Fruit fly (Drosophila melanogaster) whole organism, embryonic: ENCODE measurements around the gene CG11382.

Experiments used
- ATbp ChIP-seq: fragments of 200-800 bp; sonication (Bioruptor generic); optimal IDR thresholded peaks from 2 replicates; lab custom pipeline; 2017; ENCODE audit warnings: missing biosample characterization, mild to moderate bottlenecking, missing genetic modification characterization, missing genetic modification reagents
- Abd-B ChIP-seq: fragments of 200-800 bp; sonication (Bioruptor generic); optimal IDR thresholded peaks from 2 replicates; lab custom pipeline; 2018; ENCODE audit warnings: missing biosample characterization, mild to moderate bottlenecking, missing genetic modification characterization, moderate library complexity
- Atf-2 ChIP-seq: fragments of 200-800 bp; sonication (Bioruptor generic); optimal IDR thresholded peaks from 2 replicates; lab custom pipeline; 2016; ENCODE audit warnings: missing biosample characterization, missing genetic modification characterization
- Bgb ChIP-seq: fragments of 200-800 bp; sonication (Bioruptor generic); IDR thresholded peaks from 2 replicates; pipeline ENCODE4 v1.3.6; 2022; ENCODE audit warnings: missing biosample characterization, missing genetic modification characterization; ENCODE audit not compliant: partially characterized antibody
- CG11456 ChIP-seq: fragments of 200-800 bp; sonication (Bioruptor generic); IDR thresholded peaks from 3 replicates; pipeline ENCODE4 v1.3.6; 2022; ENCODE audit warnings: missing biosample characterization, missing genetic modification characterization
- CG11504 ChIP-seq: fragments of 200-800 bp; sonication (Bioruptor generic); optimal IDR thresholded peaks from 3 replicates; lab custom pipeline; 2019; ENCODE audit warnings: missing biosample characterization, mild to moderate bottlenecking, missing genetic modification characterization, moderate library complexity
- CG11560 ChIP-seq: fragments of 200-800 bp; sonication (Bioruptor generic); IDR thresholded peaks from 3 replicates; pipeline ENCODE4 v1.3.6; 2022; ENCODE audit warnings: missing biosample characterization, missing genetic modification characterization
- CG12219 ChIP-seq: fragments of 200-800 bp; sonication (Bioruptor generic); optimal IDR thresholded peaks from 3 replicates; lab custom pipeline; 2018; ENCODE audit warnings: missing biosample characterization, mild to moderate bottlenecking, missing genetic modification characterization
- CG12942 ChIP-seq: fragments of 200-800 bp; sonication (Bioruptor generic); optimal IDR thresholded peaks from 3 replicates; lab custom pipeline; 2016; ENCODE audit warnings: missing biosample characterization, missing genetic modification characterization
- CG14667 ChIP-seq: fragments of 200-800 bp; sonication (Bioruptor generic); IDR thresholded peaks from 2 replicates; pipeline ENCODE4 v1.3.6; 2022; ENCODE audit warnings: missing biosample characterization, missing genetic modification characterization
- CG1529 ChIP-seq: fragments of 200-800 bp; sonication (Bioruptor generic); optimal IDR thresholded peaks from 3 replicates; lab custom pipeline; 2018; ENCODE audit warnings: missing biosample characterization, missing genetic modification characterization
- CG15514 ChIP-seq: fragments of 200-800 bp; sonication (Bioruptor generic); optimal IDR thresholded peaks from 3 replicates; lab custom pipeline; 2017; ENCODE audit warnings: missing biosample characterization, missing genetic modification characterization, mild to moderate bottlenecking, moderate library complexity, missing genetic modification reagents
- CG1602 ChIP-seq: fragments of 200-800 bp; sonication (Bioruptor generic); optimal IDR thresholded peaks from 3 replicates; lab custom pipeline; 2016; ENCODE audit warnings: missing biosample characterization, missing genetic modification characterization
- CG18764 ChIP-seq: fragments of 200-800 bp; sonication (Bioruptor generic); optimal IDR thresholded peaks from 3 replicates; lab custom pipeline; 2016; ENCODE audit warnings: missing biosample characterization, missing genetic modification characterization
- CG2678 ChIP-seq: fragments of 200-800 bp; sonication (Bioruptor generic); optimal IDR thresholded peaks from 3 replicates; lab custom pipeline; 2019; ENCODE audit warnings: missing biosample characterization, mild to moderate bottlenecking, missing genetic modification characterization, moderate library complexity
- CG34224 ChIP-seq: fragments of 200-800 bp; sonication (Bioruptor generic); IDR thresholded peaks from 3 replicates; pipeline ENCODE4 v1.3.6; 2022; ENCODE audit warnings: missing biosample characterization, missing genetic modification characterization; ENCODE audit not compliant: partially characterized antibody
- CG4617 ChIP-seq: fragments of 200-800 bp; sonication (Bioruptor generic); optimal IDR thresholded peaks from 3 replicates; lab custom pipeline; 2016; ENCODE audit warnings: missing biosample characterization, missing genetic modification characterization, borderline replicate concordance
- CG4854 ChIP-seq: fragments of 200-800 bp; sonication (Bioruptor generic); optimal IDR thresholded peaks from 2 replicates; lab custom pipeline; 2016; ENCODE audit warnings: missing biosample characterization, missing genetic modification characterization, inconsistent platforms
- CG7987 ChIP-seq: fragments of 200-800 bp; sonication (Bioruptor generic); optimal IDR thresholded peaks from 2 replicates; lab custom pipeline; 2018; ENCODE audit warnings: missing biosample characterization, mild to moderate bottlenecking, missing genetic modification characterization, moderate library complexity
- CG8290 ChIP-seq, 3 experiments: fragments of 200-800 bp; sonication (Bioruptor generic); optimal IDR thresholded peaks; 2 replicates each; lab custom pipeline; 2016 to 2019; ENCODE audit warnings: missing biosample characterization in 3 of 3, missing genetic modification characterization in 3 of 3, mild to moderate bottlenecking in 2 of 3, moderate library complexity in 1 of 3
- CG8359 ChIP-seq: fragments of 200-800 bp; sonication (Bioruptor generic); optimal IDR thresholded peaks from 2 replicates; lab custom pipeline; 2017; ENCODE audit warnings: missing biosample characterization, mild to moderate bottlenecking, missing genetic modification characterization, borderline replicate concordance
- CHES-1-like ChIP-seq: fragments of 200-800 bp; sonication (Bioruptor generic); optimal IDR thresholded peaks from 2 replicates; lab custom pipeline; 2016; ENCODE audit warnings: missing biosample characterization, missing genetic modification characterization
- CTCF ChIP-seq: fragments of 200-800 bp; sonication (Bioruptor generic); optimal IDR thresholded peaks from 2 replicates; lab custom pipeline; 2017; ENCODE audit warnings: missing biosample characterization, mild to moderate bottlenecking, missing genetic modification characterization, moderate library complexity
- Dbx ChIP-seq: fragments of 200-800 bp; sonication (Bioruptor generic); IDR thresholded peaks from 3 replicates; pipeline ENCODE4 v1.3.6; 2022; ENCODE audit warnings: missing biosample characterization, missing genetic modification characterization
- Dll ChIP-seq: fragments of 200-800 bp; sonication (Bioruptor generic); IDR thresholded peaks from 4 replicates; pipeline ENCODE4 v1.3.6; 2022; ENCODE audit warnings: missing biosample characterization, missing genetic modification characterization; ENCODE audit not compliant: partially characterized antibody
- HLH54F ChIP-seq: fragments of 200-800 bp; sonication (Bioruptor generic); optimal IDR thresholded peaks from 3 replicates; lab custom pipeline; 2016; ENCODE audit warnings: missing biosample characterization, missing genetic modification characterization
- HmgZ ChIP-seq: fragments of 200-800 bp; sonication (Bioruptor generic); optimal IDR thresholded peaks from 2 replicates; lab custom pipeline; 2018; ENCODE audit warnings: missing biosample characterization, mild to moderate bottlenecking, missing genetic modification characterization
- MTF-1 ChIP-seq: fragments of 200-800 bp; sonication (Bioruptor generic); optimal IDR thresholded peaks from 2 replicates; lab custom pipeline; 2018; ENCODE audit warnings: missing biosample characterization, mild to moderate bottlenecking, missing genetic modification characterization, borderline replicate concordance
- Nf-YA ChIP-seq: fragments of 200-800 bp; sonication (Bioruptor generic); IDR thresholded peaks from 2 replicates; pipeline ENCODE4 v1.3.6; 2022; ENCODE audit warnings: missing biosample characterization, missing genetic modification characterization
- Nf-YC ChIP-seq: fragments of 200-800 bp; optimal IDR thresholded peaks from 3 replicates; lab custom pipeline; 2019; ENCODE audit warnings: missing biosample characterization, mild to moderate bottlenecking, missing genetic modification characterization, moderate library complexity
- Oli ChIP-seq: fragments of 200-800 bp; sonication (Bioruptor generic); optimal IDR thresholded peaks from 2 replicates; lab custom pipeline; 2018; ENCODE audit warnings: missing biosample characterization, mild to moderate bottlenecking, missing genetic modification characterization, moderate library complexity
- Pdp1 ChIP-seq, 2 experiments: fragments of 200-800 bp; sonication (Bioruptor generic); optimal IDR thresholded peaks; 3 replicates each; lab custom pipeline; 2016; ENCODE audit warnings: missing biosample characterization in 2 of 2, missing genetic modification characterization in 2 of 2, mild to moderate bottlenecking in 1 of 2, moderate library complexity in 1 of 2
- ac ChIP-seq: fragments of 200-800 bp; sonication (Bioruptor generic); optimal IDR thresholded peaks from 3 replicates; lab custom pipeline; 2017; ENCODE audit warnings: missing biosample characterization, mild to moderate bottlenecking, missing genetic modification characterization
- bcd ChIP-seq: fragments of 200-800 bp; sonication (Bioruptor generic); optimal IDR thresholded peaks from 2 replicates; lab custom pipeline; 2017; ENCODE audit warnings: missing biosample characterization, mild to moderate bottlenecking, missing genetic modification characterization
- chif ChIP-seq, 2 experiments: fragments of 200-800 bp; sonication (Bioruptor generic); optimal IDR thresholded peaks; 3 replicates each; lab custom pipeline; 2016; ENCODE audit warnings: missing biosample characterization in 2 of 2, missing genetic modification characterization in 2 of 2
- gsb-n ChIP-seq: fragments of 200-800 bp; sonication (Bioruptor generic); optimal IDR thresholded peaks from 3 replicates; lab custom pipeline; 2018; ENCODE audit warnings: missing biosample characterization, mild to moderate bottlenecking, missing genetic modification characterization
- hb ChIP-seq: fragments of 200-800 bp; sonication (Bioruptor generic); IDR thresholded peaks from 3 replicates; pipeline ENCODE4 v1.3.6; 2022; ENCODE audit warnings: missing biosample characterization, missing genetic modification characterization; ENCODE audit not compliant: partially characterized antibody
- her ChIP-seq: fragments of 200-800 bp; sonication (Bioruptor generic); optimal IDR thresholded peaks from 2 replicates; lab custom pipeline; 2016; ENCODE audit warnings: missing biosample characterization, missing genetic modification characterization
- jigr1 ChIP-seq: fragments of 200-800 bp; sonication (Bioruptor generic); IDR thresholded peaks from 3 replicates; pipeline ENCODE4 v1.3.6; 2022; ENCODE audit warnings: missing biosample characterization, missing genetic modification characterization
- jumu ChIP-seq: fragments of 200-800 bp; sonication (Bioruptor generic); optimal IDR thresholded peaks from 3 replicates; lab custom pipeline; 2016; ENCODE audit warnings: missing biosample characterization, missing genetic modification characterization
- ken ChIP-seq: fragments of 200-800 bp; sonication (Bioruptor generic); IDR thresholded peaks from 3 replicates; pipeline ENCODE4 v1.3.6; 2022; ENCODE audit warnings: missing biosample characterization, missing genetic modification characterization
- knrl ChIP-seq: fragments of 200-800 bp; sonication (Bioruptor generic); IDR thresholded peaks from 3 replicates; pipeline ENCODE4 v1.3.6; 2022; ENCODE audit warnings: missing biosample characterization, missing genetic modification characterization; ENCODE audit not compliant: partially characterized antibody
- lilli ChIP-seq: fragments of 200-800 bp; sonication (Bioruptor generic); optimal IDR thresholded peaks from 3 replicates; lab custom pipeline; 2016; ENCODE audit warnings: missing biosample characterization, missing genetic modification characterization
- lmd ChIP-seq: fragments of 200-800 bp; sonication (Bioruptor generic); IDR thresholded peaks from 2 replicates; pipeline ENCODE4 v1.3.6; 2022; ENCODE audit warnings: missing biosample characterization, missing genetic modification characterization
- maf-S ChIP-seq: fragments of 200-800 bp; sonication (Bioruptor generic); optimal IDR thresholded peaks from 2 replicates; lab custom pipeline; 2016; ENCODE audit warnings: missing biosample characterization, missing genetic modification characterization
- mam ChIP-seq: fragments of 200-800 bp; sonication (Bioruptor generic); optimal IDR thresholded peaks from 3 replicates; lab custom pipeline; 2016; ENCODE audit warnings: missing biosample characterization, missing genetic modification characterization
- pfk ChIP-seq: fragments of 200-800 bp; sonication (Bioruptor generic); optimal IDR thresholded peaks from 2 replicates; lab custom pipeline; 2018; ENCODE audit warnings: missing biosample characterization, mild to moderate bottlenecking, missing genetic modification characterization, moderate library complexity
- ro ChIP-seq: fragments of 200-800 bp; sonication (Bioruptor generic); IDR thresholded peaks from 2 replicates; pipeline ENCODE4 v1.3.6; 2022; ENCODE audit warnings: missing biosample characterization, missing genetic modification characterization
- slbo ChIP-seq: fragments of 200-800 bp; sonication (Bioruptor generic); IDR thresholded peaks from 2 replicates; pipeline ENCODE4 v1.3.6; 2022; ENCODE audit warnings: missing biosample characterization, missing genetic modification characterization
- vnd ChIP-seq: fragments of 200-800 bp; sonication (Bioruptor generic); IDR thresholded peaks from 3 replicates; pipeline ENCODE4 v1.3.6; 2022; ENCODE audit warnings: missing biosample characterization, missing genetic modification characterization; ENCODE audit not compliant: partially characterized antibody

CG11382 gene

DNA sequence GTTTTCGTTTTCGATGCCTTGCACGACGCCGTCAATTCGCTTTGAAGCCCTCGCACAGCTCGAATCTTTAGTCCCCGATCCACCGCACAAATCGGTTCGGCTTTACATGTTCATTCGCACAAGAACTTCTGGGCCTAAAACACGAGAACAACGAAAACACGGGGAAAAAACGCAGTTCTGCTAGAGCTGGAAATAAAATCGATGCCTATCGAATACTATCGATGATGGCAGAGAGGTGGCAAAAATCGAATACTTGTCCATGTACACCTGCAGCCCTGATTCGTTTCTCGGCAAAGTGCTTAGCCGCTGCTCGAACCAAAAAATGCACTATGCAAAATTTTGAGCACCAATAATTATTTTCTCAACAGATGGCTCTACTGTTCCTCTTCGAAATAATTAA is 26.7 kb downstream of the CG11382 start, which contains the start of gene CG3638 (continued):
- peak; percentile 74 for TF ChIP-seq HmgZ (tag; lab: Kevin White, UChicago)
- no peak for TF ChIP-seq pfk (GFP tag; lab: Kevin White, UChicago)
- TF ChIP-seq jumu (GFP tag; lab: Kevin White, UChicago), result peak; percentile 28
- TF ChIP-seq jigr1 (GFP tag; lab: Robert Waterston, UW), result no peak
- TF ChIP-seq CG8290 (GFP tag; optimal IDR thresholded peaks at IDR 0.05; lab: Kevin White, UChicago), result peak; percentile 99
- peak in 1 of 2 experiments; percentile 91 for TF ChIP-seq CG8290 (tag; optimal IDR thresholded peaks at IDR 0.05; lab: Kevin White, UChicago)
- TF ChIP-seq CG12219 (GFP tag; lab: Kevin White, UChicago), result no peak
- TF ChIP-seq MTF-1, result no peak
- peak; percentile 76 for TF ChIP-seq knrl
- peak; percentile 24 for TF ChIP-seq Atf-2 (GFP tag; lab: Kevin White, UChicago)
- peak; percentile 68 for TF ChIP-seq CG34224 (GFP tag; lab: Robert Waterston, UW)
- TF ChIP-seq gsb-n (tag; lab: Kevin White, UChicago), result no peak
- peak; percentile 67 for TF ChIP-seq CG4617 (GFP tag; lab: Kevin White, UChicago)
- TF ChIP-seq chif (GFP tag; optimal IDR thresholded peaks at IDR 0.05; lab: Kevin White, UChicago), result peak in 1 of 2 experiments; percentile 21
- peak; percentile 11 for TF ChIP-seq HLH54F
- peak; percentile 25 for TF ChIP-seq mam (GFP tag; lab: Kevin White, UChicago)
- TF ChIP-seq bcd (GFP tag; lab: Kevin White, UChicago), result peak; percentile 17
- TF ChIP-seq CHES-1-like (GFP tag; lab: Kevin White, UChicago), result peak; percentile 10
- no peak for TF ChIP-seq CG4854 (GFP tag; lab: Kevin White, UChicago)
- TF ChIP-seq maf-S (GFP tag; lab: Kevin White, UChicago), result peak; percentile 26
- no peak for TF ChIP-seq CG14667
- no peak for TF ChIP-seq Oli
- TF ChIP-seq hb (GFP tag; lab: Robert Waterston, UW), result peak; percentile 54
- peak; percentile 85 for TF ChIP-seq Bgb (GFP tag; lab: Robert Waterston, UW)
- peak; percentile 94 for TF ChIP-seq CTCF (GFP tag; lab: Kevin White, UChicago)
- peak; percentile 3 for TF ChIP-seq Nf-YC
- TF ChIP-seq CG11560 (tag; lab: Robert Waterston, UW), result peak; percentile 100
- no peak for TF ChIP-seq ac (GFP tag; lab: Kevin White, UChicago)
- no peak for TF ChIP-seq ro (GFP tag; lab: Robert Waterston, UW)
- TF ChIP-seq CG1602 (GFP tag; lab: Kevin White, UChicago), result peak; percentile 26
- TF ChIP-seq Dbx (GFP tag; lab: Robert Waterston, UW), result peak; percentile 75; the same call in 2 of the 3 replicates
- no peak for TF ChIP-seq her (GFP tag; lab: Kevin White, UChicago)
- TF ChIP-seq vnd (GFP tag; lab: Robert Waterston, UW), result peak; percentile 42; the same call in 1 of the 3 replicates
- no peak for TF ChIP-seq CG12942 (GFP tag; lab: Kevin White, UChicago)
- peak; percentile 28 for TF ChIP-seq CG11504 (tag; lab: Kevin White, UChicago)
- peak; percentile 58 for TF ChIP-seq slbo
- TF ChIP-seq CG11456 (GFP tag; lab: Robert Waterston, UW), result peak; percentile 65; the same call in 2 of the 3 replicates
- peak; percentile 64 for TF ChIP-seq lilli
- peak; percentile 46 for TF ChIP-seq CG7987 (GFP tag; lab: Kevin White, UChicago)
- TF ChIP-seq Pdp1 (GFP tag; optimal IDR thresholded peaks at IDR 0.05; lab: Kevin White, UChicago), result peak in 1 of 2 experiments; percentile 31
- TF ChIP-seq CG2678 (tag; lab: Kevin White, UChicago), result peak; percentile 8
- TF ChIP-seq CG1529 (GFP tag; lab: Kevin White, UChicago), result no peak
- TF ChIP-seq CG8359 (GFP tag; lab: Kevin White, UChicago), result no peak
- TF ChIP-seq Dll (GFP tag; lab: Robert Waterston, UW), result peak; percentile 78
- peak; percentile 43 for TF ChIP-seq Abd-B
- peak; percentile 6 for TF ChIP-seq CG18764
- peak; percentile 80 for TF ChIP-seq CG15514 (GFP tag; lab: Kevin White, UChicago)
- TF ChIP-seq ken (GFP tag; lab: Robert Waterston, UW), result peak; percentile 25; the same call in 1 of the 3 replicates
- no peak; the same call in 1 of the 2 replicates for TF ChIP-seq lmd (GFP tag; lab: Robert Waterston, UW)
- no peak for TF ChIP-seq Nf-YA (GFP tag; lab: Robert Waterston, UW)
- TF ChIP-seq ATbp, result no peak
